Worm (Caenorhabditis elegans): ENCODE measurements around the gene chst-1.

DNA sequence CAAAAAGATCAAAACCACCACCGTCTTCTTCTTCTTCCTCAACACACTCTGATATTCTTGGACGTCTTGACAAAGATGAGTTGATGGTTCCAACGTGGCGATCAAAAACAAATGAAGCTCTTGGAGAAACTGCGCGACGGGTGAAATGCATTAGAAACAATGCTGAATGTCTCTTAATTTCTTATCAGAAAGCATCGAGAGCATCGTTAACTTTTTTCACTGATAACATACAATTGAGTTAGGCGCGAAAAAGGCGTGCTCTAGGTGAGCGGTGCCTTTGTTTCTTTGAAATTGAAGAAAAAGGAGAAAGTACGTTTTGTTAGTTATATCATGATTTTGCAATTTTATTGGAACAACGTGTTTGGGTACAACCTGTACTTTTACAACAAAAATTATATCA, 33.5 kb downstream of the chst-1 start, which contains the start of gene gpcp-2:
- TF ChIP-seq ztf-23 (GFP tag; IDR thresholded peaks at IDR 0.05), result no peak
- no peak for TF ChIP-seq klf-2 (GFP tag; conservative IDR thresholded peaks at IDR 0.05)
- no peak for TF ChIP-seq ref-1 (GFP tag; conservative IDR thresholded peaks at IDR 0.05)

All from whole organism, midembryonic.